Worm (Caenorhabditis elegans) whole organism, L3 larva: ENCODE results near the gene C06E7.2.

Experiments
- ZK546.5 ChIP-seq: sonication (generic microtip); optimal IDR thresholded peaks from 2 replicates; lab custom pipeline; 2017; ENCODE audit warnings: missing biosample characterization, missing genetic modification characterization
- aly-2 ChIP-seq: fragments of 150-350 bp; optimal IDR thresholded peaks from 2 replicates; lab custom pipeline; 2014; ENCODE audit warnings: missing biosample characterization, missing genetic modification characterization
- ceh-16 ChIP-seq: sonication (generic microtip); optimal IDR thresholded peaks from 2 replicates; lab custom pipeline; 2017; ENCODE audit warnings: missing biosample characterization, missing genetic modification characterization
- ceh-9 ChIP-seq: sonication (generic microtip); optimal IDR thresholded peaks from 2 replicates; lab custom pipeline; 2018; ENCODE audit warnings: missing biosample characterization, missing genetic modification characterization
- daf-12 ChIP-seq: fragments of 150-350 bp; optimal IDR thresholded peaks from 2 replicates; lab custom pipeline; 2014; ENCODE audit warnings: missing biosample characterization, missing genetic modification reagents, missing genetic modification characterization
- egl-5 ChIP-seq: fragments of 150-350 bp; optimal IDR thresholded peaks from 2 replicates; lab custom pipeline; 2017; ENCODE audit warnings: missing biosample characterization, missing genetic modification reagents, missing genetic modification characterization, inconsistent platforms
- elt-1 ChIP-seq: fragments of 150-350 bp; optimal IDR thresholded peaks from 2 replicates; lab custom pipeline; 2014; ENCODE audit warnings: missing biosample characterization, missing genetic modification characterization
- elt-2 ChIP-seq: sonication (generic microtip); optimal IDR thresholded peaks from 2 replicates; lab custom pipeline; 2016; ENCODE audit warnings: missing genetic modification reagents, mild to moderate bottlenecking, missing genetic modification characterization, missing compliant biosample characterization
- elt-3 ChIP-seq, 3 experiments: fragments of 150-350 bp in 1 of 3; sonication (generic microtip) in 2 of 3; optimal IDR thresholded peaks; 2 replicates in 2 of 3; 4 replicates in 1 of 3; lab custom pipeline; 2014 to 2017; ENCODE audit warnings: missing biosample characterization in 3 of 3, missing genetic modification characterization in 3 of 3
- fos-1 ChIP-seq: fragments of 150-350 bp; optimal IDR thresholded peaks from 2 replicates; lab custom pipeline; 2014; ENCODE audit warnings: missing biosample characterization, missing genetic modification characterization
- hmg-11 ChIP-seq: sonication (generic microtip); optimal IDR thresholded peaks from 2 replicates; lab custom pipeline; 2016; ENCODE audit warnings: missing genetic modification characterization, missing compliant biosample characterization
- jun-1 ChIP-seq: fragments of 150-350 bp; optimal IDR thresholded peaks from 2 replicates; lab custom pipeline; 2014; ENCODE audit warnings: missing biosample characterization, missing genetic modification reagents, missing genetic modification characterization
- lin-15B ChIP-seq: fragments of 150-350 bp; optimal IDR thresholded peaks from 2 replicates; lab custom pipeline; 2014; ENCODE audit warnings: missing biosample characterization, missing genetic modification characterization
- lin-39 ChIP-seq: fragments of 150-350 bp; optimal IDR thresholded peaks from 2 replicates; lab custom pipeline; 2018; ENCODE audit warnings: missing biosample characterization, missing genetic modification reagents, missing genetic modification characterization
- lsy-12 ChIP-seq: sonication (generic microtip); optimal IDR thresholded peaks from 2 replicates; lab custom pipeline; 2016; ENCODE audit warnings: mild to moderate bottlenecking, missing genetic modification characterization, missing compliant biosample characterization
- mdl-1 ChIP-seq: fragments of 150-350 bp; optimal IDR thresholded peaks from 2 replicates; lab custom pipeline; 2014; ENCODE audit warnings: missing biosample characterization, missing genetic modification characterization
- mml-1 ChIP-seq: fragments of 150-350 bp; sonication (generic microtip); optimal IDR thresholded peaks from 3 replicates; lab custom pipeline; 2014; ENCODE audit warnings: missing biosample characterization, missing genetic modification characterization
- nfya-1 ChIP-seq: sonication (generic microtip); optimal IDR thresholded peaks from 2 replicates; lab custom pipeline; 2017; ENCODE audit warnings: missing genetic modification characterization, mild to moderate bottlenecking, missing compliant biosample characterization, antibody characterized with exemption, moderate library complexity; ENCODE audit not compliant: insufficient read depth
- nhr-11 ChIP-seq: fragments of 150-350 bp; optimal IDR thresholded peaks from 2 replicates; lab custom pipeline; 2014; ENCODE audit warnings: missing biosample characterization, missing genetic modification characterization
- nhr-12 ChIP-seq: fragments of 150-350 bp; optimal IDR thresholded peaks from 2 replicates; lab custom pipeline; 2014; ENCODE audit warnings: missing biosample characterization, missing genetic modification characterization
- nhr-23 ChIP-seq: fragments of 150-350 bp; optimal IDR thresholded peaks from 2 replicates; lab custom pipeline; 2014; ENCODE audit warnings: missing biosample characterization, missing genetic modification reagents, missing genetic modification characterization
- nhr-237 ChIP-seq: fragments of 150-350 bp; optimal IDR thresholded peaks from 2 replicates; lab custom pipeline; 2014; ENCODE audit warnings: missing biosample characterization, missing genetic modification characterization
- nhr-28 ChIP-seq: fragments of 150-350 bp; optimal IDR thresholded peaks from 2 replicates; lab custom pipeline; 2014; ENCODE audit warnings: missing biosample characterization, missing genetic modification characterization
- nhr-43 ChIP-seq: sonication (generic microtip); optimal IDR thresholded peaks from 2 replicates; lab custom pipeline; 2016; ENCODE audit warnings: mild to moderate bottlenecking, missing genetic modification characterization, missing compliant biosample characterization; ENCODE audit not compliant: poor library complexity, severe bottlenecking
- nhr-67 ChIP-seq: fragments of 150-350 bp; optimal IDR thresholded peaks from 2 replicates; lab custom pipeline; 2014; ENCODE audit warnings: missing biosample characterization, missing genetic modification characterization
- nhr-76 ChIP-seq: fragments of 150-350 bp; sonication (generic microtip); optimal IDR thresholded peaks from 5 replicates; lab custom pipeline; 2014; ENCODE audit warnings: missing biosample characterization, missing genetic modification characterization
- pha-4 ChIP-seq: fragments of 150-350 bp; optimal IDR thresholded peaks from 2 replicates; lab custom pipeline; 2014; ENCODE audit warnings: missing biosample characterization, missing genetic modification reagents, missing genetic modification characterization
- pqm-1 ChIP-seq: fragments of 150-350 bp; optimal IDR thresholded peaks from 2 replicates; lab custom pipeline; 2017; ENCODE audit warnings: missing biosample characterization, missing genetic modification characterization, inconsistent platforms
- skn-1 ChIP-seq: fragments of 150-350 bp; optimal IDR thresholded peaks from 2 replicates; lab custom pipeline; 2014; ENCODE audit warnings: missing biosample characterization, missing genetic modification characterization
- tbx-2 ChIP-seq: sonication (generic microtip); optimal IDR thresholded peaks from 2 replicates; lab custom pipeline; 2016; ENCODE audit warnings: mild to moderate bottlenecking, missing genetic modification characterization, missing compliant biosample characterization
- ztf-11 ChIP-seq: fragments of 150-350 bp; optimal IDR thresholded peaks from 2 replicates; lab custom pipeline; 2014; ENCODE audit warnings: missing biosample characterization, missing genetic modification characterization

Gene C06E7.2

ce11 chrIV:5873825-5874224, 34.5 kb downstream of the C06E7.2 start, which contains the start of gene srv-19:
TSS of gene srv-19 (minus strand) at chrIV:5873925.
- TF ChIP-seq nhr-76 (tag; lab: Kevin White, UChicago) (no peak), mdl-1 (tag; lab: Kevin White, UChicago) (no peak), lin-39 (tag; lab: Kevin White, UChicago) (no peak), ztf-11 (tag; lab: Kevin White, UChicago) (no peak), elt-1 (tag; lab: Kevin White, UChicago) (no peak), nhr-237 (tag; lab: Kevin White, UChicago) (no peak), nhr-23 (tag; lab: Kevin White, UChicago) (no peak)

ce11 chrIV:5877246-5877645, 38.0 kb downstream of the C06E7.2 start, which contains the start of gene srv-21:
TSS of gene srv-21 (minus strand) at chrIV:5877346.
- no peak for TF ChIP-seq pqm-1 (tag; lab: Kevin White, UChicago)
- TF ChIP-seq nhr-28 (tag; lab: Kevin White, UChicago): no peak
- TF ChIP-seq nhr-43: no peak
- no peak for TF ChIP-seq nhr-23 (tag; lab: Kevin White, UChicago)
- TF ChIP-seq elt-2 (tag; lab: Kevin White, UChicago): no peak
- TF ChIP-seq nfya-1: no peak
- no peak for TF ChIP-seq lin-15B
- no peak for TF ChIP-seq nhr-11 (tag; lab: Kevin White, UChicago)
- TF ChIP-seq pha-4 (tag; lab: Kevin White, UChicago): no peak
- no peak for TF ChIP-seq ZK546.5 (tag; lab: Kevin White, UChicago)
- no peak for TF ChIP-seq elt-3 (tag; optimal IDR thresholded peaks at IDR 0.05; lab: Kevin White, UChicago)
- TF ChIP-seq ceh-9 (tag; lab: Kevin White, UChicago): no peak
- TF ChIP-seq lin-39 (tag; lab: Kevin White, UChicago): no peak
- no peak for TF ChIP-seq mml-1 (tag; lab: Kevin White, UChicago)
- TF ChIP-seq nhr-12 (tag; lab: Kevin White, UChicago): no peak
- TF ChIP-seq daf-12: no peak
- TF ChIP-seq, all 47 proteins: peak for 0

ce11 chrIV:5879853-5880252, 40.6 kb downstream of the C06E7.2 start, which contains the start of gene srv-22:
TSS of gene srv-22 (minus strand) at chrIV:5879953.
- TF ChIP-seq jun-1 (tag; lab: Kevin White, UChicago) (no peak), hmg-11 (tag; lab: Kevin White, UChicago) (no peak), ztf-11 (tag; lab: Kevin White, UChicago) (no peak), tbx-2 (tag; lab: Kevin White, UChicago) (no peak)
- TF ChIP-seq, all 47 proteins: peak for 0

ce11 chrIV:5884500-5884899, 45.2 kb downstream of the C06E7.2 start, which contains the start of gene H04M03.11:
TSS of gene H04M03.11 (minus strand) at chrIV:5884600.
- no peak for TF ChIP-seq lin-39 (tag; lab: Kevin White, UChicago)
- no peak for TF ChIP-seq jun-1 (tag; lab: Kevin White, UChicago)
- TF ChIP-seq aly-2: no peak
- TF ChIP-seq elt-2 (tag; lab: Kevin White, UChicago): no peak
- TF ChIP-seq mdl-1 (tag; lab: Kevin White, UChicago): no peak
- TF ChIP-seq nhr-12 (tag; lab: Kevin White, UChicago): no peak
- no peak for TF ChIP-seq ZK546.5 (tag; lab: Kevin White, UChicago)
- no peak for TF ChIP-seq egl-5 (tag; lab: Kevin White, UChicago)
- TF ChIP-seq fos-1: no peak
- TF ChIP-seq lin-15B: no peak
- no peak for TF ChIP-seq ceh-16 (tag; lab: Kevin White, UChicago)
- TF ChIP-seq nhr-67 (tag; lab: Kevin White, UChicago): no peak
- TF ChIP-seq lsy-12 (tag; lab: Kevin White, UChicago): no peak
- no peak for TF ChIP-seq skn-1 (tag; lab: Kevin White, UChicago)
- TF ChIP-seq mml-1 (tag; lab: Kevin White, UChicago): no peak
- no peak for TF ChIP-seq nhr-76 (tag; lab: Kevin White, UChicago)

- peak; percentile 84 for TF ChIP-seq elt-1 (tag; lab: Kevin White, UChicago)
- TF ChIP-seq fos-1: no peak
- TF ChIP-seq nhr-43: peak; percentile 1
- TF ChIP-seq nhr-23 (tag; lab: Kevin White, UChicago): peak; percentile 30
Measured at ce11 chrIV:5885180-5885887, 46.1 kb downstream of the C06E7.2 start, which contains the start of gene glf-1. TSS of gene glf-1 (plus strand) at chrIV:5885835.
